Worm (Caenorhabditis elegans): ENCODE results near the gene shpk-1.

The shpk-1 gene

ce11 chrIII:13642227-13642626 is 34.4 kb downstream of the shpk-1 start, which contains the start of gene T12D8.10:
TSS of gene T12D8.10 (minus strand) at chrIII:13642327.
- TF ChIP-seq sptf-1 (tag; optimal IDR thresholded peaks at IDR 0.05) (no peak), nhr-76 (tag; optimal IDR thresholded peaks at IDR 0.05) (no peak), ces-1 (GFP tag; optimal IDR thresholded peaks at IDR 0.05) (no peak), unc-120 (tag; optimal IDR thresholded peaks at IDR 0.05; ENCODE audit: poor library complexity, severe bottlenecking) (no peak), hlh-1 (tag; optimal IDR thresholded peaks at IDR 0.05) (no peak), blmp-1 (tag; optimal IDR thresholded peaks at IDR 0.05) (no peak), sem-2 (GFP tag; optimal IDR thresholded peaks at IDR 0.05) (no peak), nhr-2 (tag; optimal IDR thresholded peaks at IDR 0.05) (no peak), mls-2 (tag; optimal IDR thresholded peaks at IDR 0.05) (no peak), cnd-1 (tag; optimal IDR thresholded peaks at IDR 0.05) (no peak), ceh-39 (tag; optimal IDR thresholded peaks at IDR 0.05) (no peak), drap-1 (GFP tag; optimal IDR thresholded peaks at IDR 0.05) (no peak), nhr-12 (tag; optimal IDR thresholded peaks at IDR 0.05) (no peak), flh-1 (GFP tag; optimal IDR thresholded peaks at IDR 0.05) (no peak), ham-2 (GFP tag; optimal IDR thresholded peaks at IDR 0.05) (no peak), ceh-43 (GFP tag; optimal IDR thresholded peaks at IDR 0.05) (no peak), nhr-28 (tag; optimal IDR thresholded peaks at IDR 0.05) (no peak), lin-32 (GFP tag; optimal IDR thresholded peaks at IDR 0.05) (no peak), lin-13 (tag; optimal IDR thresholded peaks at IDR 0.05) (no peak), unc-62 (GFP tag; optimal IDR thresholded peaks at IDR 0.05) (no peak)

DNA sequence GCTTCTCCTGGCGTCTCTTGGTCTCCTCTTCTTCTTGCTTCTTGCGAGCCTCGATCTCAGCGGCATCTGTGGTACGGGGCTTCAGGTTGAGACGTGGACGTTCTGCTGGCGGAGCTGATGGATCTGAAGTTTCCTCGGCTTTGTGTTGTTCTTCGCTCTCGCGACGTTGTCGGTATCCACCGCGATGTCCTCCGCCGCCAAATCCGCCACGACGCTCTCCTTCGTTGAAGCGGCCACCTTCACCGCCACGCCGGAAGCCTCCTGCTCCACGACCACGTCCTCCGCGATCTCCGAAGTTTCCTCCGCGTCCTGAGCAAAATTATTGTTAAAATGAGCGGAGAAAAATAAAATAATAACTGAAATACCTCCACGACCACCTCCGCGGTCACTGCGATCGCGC is 35.0 kb downstream of the shpk-1 start:
- TF ChIP-seq ces-1 (GFP tag; optimal IDR thresholded peaks at IDR 0.05) (no peak), nhr-28 (tag; optimal IDR thresholded peaks at IDR 0.05) (no peak), flh-1 (GFP tag; optimal IDR thresholded peaks at IDR 0.05) (no peak), ceh-83 (GFP tag; optimal IDR thresholded peaks at IDR 0.05) (no peak), nhr-237 (tag; optimal IDR thresholded peaks at IDR 0.05) (no peak), drap-1 (GFP tag; optimal IDR thresholded peaks at IDR 0.05) (no peak), ham-2 (GFP tag; optimal IDR thresholded peaks at IDR 0.05) (no peak), ceh-39 (tag; optimal IDR thresholded peaks at IDR 0.05) (no peak), lsy-2 (tag; optimal IDR thresholded peaks at IDR 0.05) (no peak), mab-5 (tag; optimal IDR thresholded peaks at IDR 0.05) (no peak), blmp-1 (tag; optimal IDR thresholded peaks at IDR 0.05) (no peak), zip-8 (tag; optimal IDR thresholded peaks at IDR 0.05) (no peak)

DNA sequence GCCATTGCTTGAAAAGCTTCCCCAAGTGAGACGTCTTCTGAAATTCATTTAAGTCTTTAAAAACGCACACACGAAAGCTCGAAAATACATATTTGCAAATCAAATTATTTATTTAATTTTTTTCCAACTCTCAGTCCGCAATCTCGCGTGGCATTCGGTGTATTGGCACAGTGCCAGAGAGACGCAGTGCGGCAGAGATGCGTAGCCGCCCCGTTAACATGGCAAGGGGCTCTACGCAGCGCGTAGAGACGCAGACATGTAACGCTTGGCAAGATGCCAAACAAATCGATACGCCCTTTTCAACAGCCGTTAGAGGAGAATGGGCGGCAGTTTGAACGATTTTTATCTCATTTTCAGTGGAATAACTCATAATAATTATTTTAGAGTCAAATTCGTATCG is 35.7 kb downstream of the shpk-1 start, which contains the start of the genes drr-2 and set-16:
TSS of gene drr-2 (minus strand) at position 37 of the 400 bp plus-strand sequence.
TSS of gene set-16 (plus strand) at position 383 of the 400 bp plus-strand sequence.
- peak; percentile 98 for TF ChIP-seq mep-1 (tag; optimal IDR thresholded peaks at IDR 0.05)
- no peak for TF ChIP-seq flh-1 (GFP tag; optimal IDR thresholded peaks at IDR 0.05)
- TF ChIP-seq ceh-39 (tag; optimal IDR thresholded peaks at IDR 0.05): peak; percentile 98
- peak; percentile 14 for TF ChIP-seq bed-3 (GFP tag; optimal IDR thresholded peaks at IDR 0.05)
- peak; percentile 70 for TF ChIP-seq tbx-8 (GFP tag; optimal IDR thresholded peaks at IDR 0.05)
- TF ChIP-seq sem-2 (GFP tag; optimal IDR thresholded peaks at IDR 0.05): no peak
- peak; percentile 83 for TF ChIP-seq hlh-1 (tag; optimal IDR thresholded peaks at IDR 0.05)
- peak; percentile 90 for TF ChIP-seq lsy-2 (tag; optimal IDR thresholded peaks at IDR 0.05)
- peak; percentile 98 for TF ChIP-seq lin-13 (tag; optimal IDR thresholded peaks at IDR 0.05)
- peak; percentile 76 for TF ChIP-seq nhr-2 (tag; optimal IDR thresholded peaks at IDR 0.05)
- peak; percentile 48 for TF ChIP-seq blmp-1 (tag; optimal IDR thresholded peaks at IDR 0.05)
- TF ChIP-seq zip-8 (tag; optimal IDR thresholded peaks at IDR 0.05): no peak
- peak; percentile 89 for TF ChIP-seq sptf-1 (tag; optimal IDR thresholded peaks at IDR 0.05)
- TF ChIP-seq nhr-237 (tag; optimal IDR thresholded peaks at IDR 0.05): peak; percentile 98
- TF ChIP-seq M03D4.4 (tag; optimal IDR thresholded peaks at IDR 0.05): peak; percentile 62
- TF ChIP-seq unc-39 (tag; optimal IDR thresholded peaks at IDR 0.05): no peak
- peak; percentile 77 for TF ChIP-seq drap-1 (GFP tag; optimal IDR thresholded peaks at IDR 0.05)
- TF ChIP-seq nhr-76 (tag; optimal IDR thresholded peaks at IDR 0.05): peak; percentile 16
- TF ChIP-seq ces-1 (GFP tag; optimal IDR thresholded peaks at IDR 0.05): peak; percentile 100
- no peak for TF ChIP-seq snpc-4 (tag; optimal IDR thresholded peaks at IDR 0.05)
- TF ChIP-seq elt-3 (tag; optimal IDR thresholded peaks at IDR 0.05): peak; percentile 83
- peak; percentile 92 for TF ChIP-seq unc-62 (GFP tag; optimal IDR thresholded peaks at IDR 0.05)
- TF ChIP-seq unc-120 (tag; optimal IDR thresholded peaks at IDR 0.05; ENCODE audit: poor library complexity, severe bottlenecking): peak; percentile 96
- TF ChIP-seq mls-2 (tag; optimal IDR thresholded peaks at IDR 0.05): peak; percentile 39
- peak; percentile 21 for TF ChIP-seq nhr-28 (tag; optimal IDR thresholded peaks at IDR 0.05)
- TF ChIP-seq ham-2 (GFP tag; optimal IDR thresholded peaks at IDR 0.05): peak; percentile 66
- peak; percentile 2 for TF ChIP-seq ceh-43 (GFP tag; optimal IDR thresholded peaks at IDR 0.05)
- peak; percentile 85 for TF ChIP-seq cnd-1 (tag; optimal IDR thresholded peaks at IDR 0.05)
- peak; percentile 99 for TF ChIP-seq pha-4 (tag; optimal IDR thresholded peaks at IDR 0.05)
- TF ChIP-seq mab-5 (tag; optimal IDR thresholded peaks at IDR 0.05): peak; percentile 78
- no peak for TF ChIP-seq nhr-12 (tag; optimal IDR thresholded peaks at IDR 0.05)
- peak; percentile 13 for TF ChIP-seq lin-32 (GFP tag; optimal IDR thresholded peaks at IDR 0.05)
- TF ChIP-seq ztf-11 (tag; optimal IDR thresholded peaks at IDR 0.05): peak; percentile 87
- TF ChIP-seq elt-1 (tag; optimal IDR thresholded peaks at IDR 0.05; ENCODE audit: borderline replicate concordance, insufficient read depth): peak; percentile 7
- TF ChIP-seq ceh-83 (GFP tag; optimal IDR thresholded peaks at IDR 0.05): no peak
